Fruit fly (Drosophila melanogaster): ENCODE data around the gene CG5167.

DNA sequence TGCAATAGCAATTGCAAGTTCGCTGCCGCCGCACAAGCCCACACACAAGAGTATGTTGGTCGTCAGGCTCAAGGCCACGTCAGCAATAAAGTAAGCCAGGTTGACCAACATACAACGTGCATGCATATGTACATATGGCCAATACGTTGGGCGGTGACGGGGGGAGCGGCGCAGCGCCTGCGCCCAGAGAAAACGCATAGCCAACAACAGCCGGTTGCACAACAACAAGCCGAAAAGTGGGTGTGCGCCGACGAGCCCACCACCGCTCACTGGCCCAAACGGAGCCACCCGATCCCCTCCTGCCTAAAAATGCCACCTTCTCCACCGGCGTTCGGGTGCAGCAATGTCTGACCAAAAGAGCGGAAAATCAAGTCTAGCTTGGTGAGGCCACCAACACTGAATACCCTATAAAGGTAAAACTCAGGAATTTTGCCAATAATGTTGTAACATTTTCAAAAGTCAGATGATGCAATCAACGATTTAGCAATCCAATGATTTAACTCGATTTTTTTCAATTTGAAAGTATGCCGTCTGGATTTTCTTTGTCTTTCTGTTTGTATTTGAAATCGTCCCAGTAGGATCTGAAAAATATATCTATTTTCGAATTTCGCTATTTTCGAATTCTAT lies 45.7 kb downstream of the CG5167 start, which contains the start of gene CG5509:
- TF ChIP-seq eg (GFP tag; IDR thresholded peaks at IDR 0.05) (peak; percentile 52; the same call in 2 of the 3 replicates), CG1621 (tag; optimal IDR thresholded peaks at IDR 0.05) (no peak), CG3032 (tag; optimal IDR thresholded peaks at IDR 0.05) (no peak), CG6276 (GFP tag; optimal IDR thresholded peaks at IDR 0.05) (no peak)
